Fruit fly (Drosophila melanogaster) whole organism, embryonic: Measurements from ENCODE around the gene Gnmt.

Source experiments
- Asciz ChIP-seq: fragments of 200-800 bp; sonication (Bioruptor generic); optimal IDR thresholded peaks from 2 replicates; lab custom pipeline; 2017; ENCODE audit warnings: missing biosample characterization, mild to moderate bottlenecking, missing genetic modification characterization, missing genetic modification reagents
- Bteb2 ChIP-seq: fragments of 200-800 bp; sonication (Bioruptor generic); optimal IDR thresholded peaks from 2 replicates; lab custom pipeline; 2016; ENCODE audit warnings: missing biosample characterization, missing genetic modification characterization
- C15 ChIP-seq: fragments of 200-800 bp; sonication (Bioruptor generic); IDR thresholded peaks from 3 replicates; pipeline ENCODE4 v1.3.6; 2022; ENCODE audit warnings: missing biosample characterization, missing genetic modification characterization
- CG10366 ChIP-seq: fragments of 200-800 bp; sonication (Bioruptor generic); IDR thresholded peaks from 2 replicates; pipeline ENCODE4 v1.3.6; 2022; ENCODE audit warnings: missing biosample characterization, missing genetic modification characterization
- CG10431 ChIP-seq: fragments of 200-800 bp; sonication (Bioruptor generic); optimal IDR thresholded peaks from 3 replicates; lab custom pipeline; 2018; ENCODE audit warnings: missing biosample characterization, mild to moderate bottlenecking, missing genetic modification characterization
- CG12071 ChIP-seq: fragments of 200-800 bp; sonication (Bioruptor generic); optimal IDR thresholded peaks from 3 replicates; lab custom pipeline; 2018; ENCODE audit warnings: missing biosample characterization, mild to moderate bottlenecking, missing genetic modification characterization
- CG1233 ChIP-seq: fragments of 200-800 bp; sonication (Bioruptor generic); optimal IDR thresholded peaks from 4 replicates; lab custom pipeline; 2018; ENCODE audit warnings: missing biosample characterization, mild to moderate bottlenecking, missing genetic modification characterization
- CG13296 ChIP-seq: fragments of 200-800 bp; sonication (Bioruptor generic); optimal IDR thresholded peaks from 3 replicates; lab custom pipeline; 2018; ENCODE audit warnings: missing biosample characterization, mild to moderate bottlenecking, missing genetic modification characterization
- CG15011 ChIP-seq: fragments of 200-800 bp; sonication (Bioruptor generic); optimal IDR thresholded peaks from 3 replicates; lab custom pipeline; 2018; ENCODE audit warnings: missing biosample characterization, mild to moderate bottlenecking, missing genetic modification characterization
- CG15269 ChIP-seq: fragments of 200-800 bp; sonication (Bioruptor generic); optimal IDR thresholded peaks from 2 replicates; lab custom pipeline; 2018; ENCODE audit warnings: missing biosample characterization, mild to moderate bottlenecking, missing genetic modification characterization, moderate library complexity
- CG16813 ChIP-seq: fragments of 200-800 bp; sonication (Bioruptor generic); IDR thresholded peaks from 3 replicates; pipeline ENCODE4 v1.3.6; 2022; ENCODE audit warnings: missing biosample characterization, missing genetic modification characterization; ENCODE audit not compliant: partially characterized antibody
- CG17385 ChIP-seq: fragments of 200-800 bp; sonication (Bioruptor generic); optimal IDR thresholded peaks from 3 replicates; lab custom pipeline; 2018; ENCODE audit warnings: missing biosample characterization, mild to moderate bottlenecking, missing genetic modification characterization
- CG18262 ChIP-seq: fragments of 200-800 bp; optimal IDR thresholded peaks from 3 replicates; lab custom pipeline; 2019; ENCODE audit warnings: missing biosample characterization, mild to moderate bottlenecking, missing genetic modification characterization, moderate library complexity
- CG18599 ChIP-seq: fragments of 200-800 bp; sonication (Bioruptor generic); optimal IDR thresholded peaks from 3 replicates; lab custom pipeline; 2017; ENCODE audit warnings: missing biosample characterization, missing genetic modification characterization, mild to moderate bottlenecking, moderate library complexity, missing genetic modification reagents
- CG3407 ChIP-seq: fragments of 200-800 bp; sonication (Bioruptor generic); optimal IDR thresholded peaks from 2 replicates; lab custom pipeline; 2018; ENCODE audit warnings: missing biosample characterization, mild to moderate bottlenecking, missing genetic modification characterization
- CG4707 ChIP-seq: fragments of 200-800 bp; sonication (Bioruptor generic); optimal IDR thresholded peaks from 2 replicates; lab custom pipeline; 2018; ENCODE audit warnings: missing biosample characterization, mild to moderate bottlenecking, missing genetic modification characterization, moderate library complexity
- CG6683 ChIP-seq: fragments of 200-800 bp; sonication (Bioruptor generic); optimal IDR thresholded peaks from 2 replicates; lab custom pipeline; 2017; ENCODE audit warnings: missing biosample characterization, mild to moderate bottlenecking, missing genetic modification characterization, missing genetic modification reagents
- CG6813 ChIP-seq: fragments of 200-800 bp; sonication (Bioruptor generic); optimal IDR thresholded peaks from 2 replicates; lab custom pipeline; 2017; ENCODE audit warnings: missing biosample characterization, missing genetic modification characterization, mild to moderate bottlenecking, moderate library complexity, missing genetic modification reagents
- CG7839 ChIP-seq: fragments of 200-800 bp; sonication (Bioruptor generic); optimal IDR thresholded peaks from 3 replicates; lab custom pipeline; 2018; ENCODE audit warnings: missing biosample characterization, mild to moderate bottlenecking, missing genetic modification characterization, moderate library complexity
- CG9609 ChIP-seq: fragments of 200-800 bp; sonication (Bioruptor generic); optimal IDR thresholded peaks from 3 replicates; lab custom pipeline; 2016; ENCODE audit warnings: missing biosample characterization, missing genetic modification characterization
- CTCF ChIP-seq: fragments of 200-800 bp; sonication (Bioruptor generic); optimal IDR thresholded peaks from 2 replicates; lab custom pipeline; 2017; ENCODE audit warnings: missing biosample characterization, mild to moderate bottlenecking, missing genetic modification characterization, moderate library complexity
- Dbx ChIP-seq: fragments of 200-800 bp; sonication (Bioruptor generic); IDR thresholded peaks from 3 replicates; pipeline ENCODE4 v1.3.6; 2022; ENCODE audit warnings: missing biosample characterization, missing genetic modification characterization
- Doc3 ChIP-seq: fragments of 200-800 bp; sonication (Bioruptor generic); IDR thresholded peaks from 3 replicates; pipeline ENCODE4 v1.3.6; 2022; ENCODE audit warnings: missing biosample characterization, missing genetic modification characterization; ENCODE audit not compliant: partially characterized antibody
- GATAe ChIP-seq: fragments of 200-800 bp; sonication (Bioruptor generic); conservative IDR thresholded peaks from 2 replicates; pipeline ENCODE4 v1.3.6; 2022; ENCODE audit warnings: missing biosample characterization, missing genetic modification characterization
- H2.0 ChIP-seq: fragments of 200-800 bp; sonication (Bioruptor generic); IDR thresholded peaks from 2 replicates; pipeline ENCODE4 v1.3.6; 2022; ENCODE audit warnings: missing biosample characterization, missing genetic modification characterization
- Hmr ChIP-seq: fragments of 200-800 bp; sonication (Bioruptor generic); optimal IDR thresholded peaks from 3 replicates; lab custom pipeline; 2017; ENCODE audit warnings: mild to moderate bottlenecking, missing biosample characterization, missing genetic modification reagents, missing genetic modification characterization
- Lim3 ChIP-seq: fragments of 200-800 bp; sonication (Bioruptor generic); IDR thresholded peaks from 2 replicates; pipeline ENCODE4 v1.3.6; 2022; ENCODE audit warnings: missing biosample characterization, missing genetic modification characterization
- MESR4 ChIP-seq: fragments of 200-800 bp; sonication (Bioruptor generic); optimal IDR thresholded peaks from 2 replicates; lab custom pipeline; 2018; ENCODE audit warnings: missing biosample characterization, mild to moderate bottlenecking, missing genetic modification characterization, moderate library complexity
- Mad ChIP-seq: fragments of 200-800 bp; sonication (Bioruptor generic); optimal IDR thresholded peaks from 2 replicates; lab custom pipeline; 2016; ENCODE audit warnings: missing biosample characterization, missing genetic modification characterization
- Rfx ChIP-seq: fragments of 200-800 bp; sonication (Bioruptor generic); IDR thresholded peaks from 2 replicates; pipeline ENCODE4 v1.3.6; 2022; ENCODE audit warnings: missing biosample characterization, missing genetic modification characterization
- TFAM ChIP-seq: fragments of 200-800 bp; sonication (Bioruptor generic); optimal IDR thresholded peaks from 2 replicates; lab custom pipeline; 2017; ENCODE audit warnings: missing biosample characterization, missing genetic modification characterization, inconsistent platforms
- Trl ChIP-seq, 3 experiments: fragments of >200 bp in 2 of 3; fragments of 200-800 bp in 1 of 3; sonication (Bioruptor generic) in 1 of 3; optimal IDR thresholded peaks; 2 replicates in 1 of 3; 3 replicates in 2 of 3; lab custom pipeline; 2016 to 2017; ENCODE audit warnings: missing biosample characterization in 1 of 3, missing genetic modification characterization in 1 of 3
- Xbp1 ChIP-seq: fragments of 200-800 bp; sonication (Bioruptor generic); optimal IDR thresholded peaks from 3 replicates; lab custom pipeline; 2016; ENCODE audit warnings: missing biosample characterization, mild to moderate bottlenecking, missing genetic modification characterization
- Xrp1 ChIP-seq: fragments of 200-800 bp; sonication (Bioruptor generic); IDR thresholded peaks from 2 replicates; pipeline ENCODE4 v1.3.6; 2022; ENCODE audit warnings: missing biosample characterization, missing genetic modification characterization
- ap ChIP-seq: fragments of 200-800 bp; sonication (Bioruptor generic); IDR thresholded peaks from 2 replicates; pipeline ENCODE4 v1.3.6; 2022; ENCODE audit warnings: missing biosample characterization, missing genetic modification characterization
- bbx ChIP-seq: fragments of 200-800 bp; sonication (Bioruptor generic); IDR thresholded peaks from 2 replicates; pipeline ENCODE4 v1.3.6; 2022; ENCODE audit warnings: missing biosample characterization, missing genetic modification characterization; ENCODE audit not compliant: partially characterized antibody
- bsh ChIP-seq, 2 experiments: fragments of 200-800 bp; sonication (Bioruptor generic); optimal IDR thresholded peaks; 2 replicates each; lab custom pipeline; 2017 to 2018; ENCODE audit warnings: mild to moderate bottlenecking in 2 of 2, missing biosample characterization in 2 of 2, missing genetic modification characterization in 2 of 2, moderate library complexity in 1 of 2
- caup ChIP-seq: fragments of 200-800 bp; sonication (Bioruptor generic); optimal IDR thresholded peaks from 3 replicates; lab custom pipeline; 2017; ENCODE audit warnings: missing biosample characterization, mild to moderate bottlenecking, missing genetic modification characterization, moderate library complexity; ENCODE audit not compliant: severe bottlenecking
- croc ChIP-seq: fragments of 200-800 bp; sonication (Bioruptor generic); conservative IDR thresholded peaks from 3 replicates; pipeline ENCODE4 v1.3.6; 2022; ENCODE audit warnings: missing biosample characterization, missing genetic modification characterization
- ewg ChIP-seq: fragments of 200-800 bp; sonication (Bioruptor generic); optimal IDR thresholded peaks from 3 replicates; lab custom pipeline; 2017; ENCODE audit warnings: mild to moderate bottlenecking, missing biosample characterization, missing genetic modification reagents, missing genetic modification characterization
- ftz-f1 ChIP-seq: fragments of 200-800 bp; sonication (Bioruptor generic); optimal IDR thresholded peaks from 2 replicates; lab custom pipeline; 2016; ENCODE audit warnings: missing biosample characterization, missing genetic modification characterization
- gcm ChIP-seq: fragments of 200-800 bp; sonication (Bioruptor generic); optimal IDR thresholded peaks from 2 replicates; lab custom pipeline; 2019; ENCODE audit warnings: missing biosample characterization, mild to moderate bottlenecking, missing genetic modification characterization, moderate library complexity
- gem ChIP-seq: fragments of 200-800 bp; sonication (Bioruptor generic); optimal IDR thresholded peaks from 2 replicates; lab custom pipeline; 2019; ENCODE audit warnings: missing biosample characterization, mild to moderate bottlenecking, missing genetic modification characterization, moderate library complexity
- lilli ChIP-seq: fragments of 200-800 bp; sonication (Bioruptor generic); optimal IDR thresholded peaks from 3 replicates; lab custom pipeline; 2016; ENCODE audit warnings: missing biosample characterization, missing genetic modification characterization
- nau ChIP-seq: fragments of 200-800 bp; sonication (Bioruptor generic); optimal IDR thresholded peaks from 3 replicates; lab custom pipeline; 2017; ENCODE audit warnings: missing biosample characterization, mild to moderate bottlenecking, missing genetic modification characterization, missing genetic modification reagents
- oc ChIP-seq: fragments of 200-800 bp; sonication (Bioruptor generic); optimal IDR thresholded peaks from 2 replicates; lab custom pipeline; 2018; ENCODE audit warnings: missing biosample characterization, mild to moderate bottlenecking, missing genetic modification characterization, moderate library complexity
- pros ChIP-seq: fragments of 200-800 bp; sonication (Bioruptor generic); optimal IDR thresholded peaks from 3 replicates; lab custom pipeline; 2019; ENCODE audit warnings: missing biosample characterization, mild to moderate bottlenecking, missing genetic modification characterization, moderate library complexity
- sima ChIP-seq: fragments of 200-800 bp; sonication (Bioruptor generic); optimal IDR thresholded peaks from 2 replicates; lab custom pipeline; 2016; ENCODE audit warnings: missing biosample characterization, missing genetic modification characterization
- sug ChIP-seq: fragments of 200-800 bp; optimal IDR thresholded peaks from 2 replicates; lab custom pipeline; 2019; ENCODE audit warnings: missing biosample characterization, mild to moderate bottlenecking, missing genetic modification characterization, moderate library complexity
- vfl ChIP-seq: fragments of 200-800 bp; sonication (Bioruptor generic); optimal IDR thresholded peaks from 2 replicates; lab custom pipeline; 2016; ENCODE audit warnings: missing biosample characterization, missing genetic modification characterization

Gene Gnmt

DNA sequence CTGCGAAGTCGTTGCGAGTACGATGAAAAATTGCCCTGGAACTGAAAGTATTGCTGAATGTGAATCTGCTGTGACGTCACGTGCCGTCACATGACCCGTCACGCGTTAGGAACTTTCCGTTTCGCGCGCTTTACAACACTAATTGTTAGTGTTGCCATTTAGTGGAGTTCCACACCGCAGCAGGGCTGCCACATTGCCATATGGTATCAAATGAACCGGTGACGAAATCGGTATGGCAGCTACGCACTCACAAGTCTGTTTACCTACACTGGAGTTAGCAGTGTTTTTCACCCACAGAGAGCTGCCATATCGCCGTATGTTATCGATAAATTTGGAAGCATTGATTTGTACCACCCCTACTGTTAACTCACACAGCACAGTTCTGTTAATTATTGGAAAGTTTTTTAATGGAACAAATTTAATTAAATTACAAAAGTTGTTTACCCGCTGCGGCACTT is 46.7 kb upstream of the Gnmt start, which contains the start of the genes Vha55 and Snx3 (continued):
- TF ChIP-seq Xbp1 (GFP tag; lab: Kevin White, UChicago): peak; percentile 89
- no peak for TF ChIP-seq Asciz (GFP tag; lab: Kevin White, UChicago)
- TF ChIP-seq CG13296 (GFP tag; lab: Kevin White, UChicago): no peak
- TF ChIP-seq MESR4 (GFP tag; lab: Kevin White, UChicago): peak; percentile 91
- TF ChIP-seq Hmr (GFP tag; lab: Kevin White, UChicago): peak; percentile 94
- TF ChIP-seq CG6683 (GFP tag; lab: Kevin White, UChicago): peak; percentile 48
- no peak for TF ChIP-seq pros (GFP tag; lab: Kevin White, UChicago)
- no peak for TF ChIP-seq CG3407 (GFP tag; lab: Kevin White, UChicago)
- no peak for TF ChIP-seq Lim3 (GFP tag; lab: Robert Waterston, UW)
- peak; percentile 5 for TF ChIP-seq CG17385 (GFP tag; lab: Kevin White, UChicago)
- peak in 1 of 2 experiments; percentile 21 for TF ChIP-seq Trl (optimal IDR thresholded peaks at IDR 0.05; lab: Kevin White, UChicago)
- peak; percentile 92 for TF ChIP-seq Trl (GFP tag; optimal IDR thresholded peaks at IDR 0.05; lab: Kevin White, UChicago)
- peak; percentile 83 for TF ChIP-seq CG18599
- TF ChIP-seq CG7839: peak; percentile 36
- TF ChIP-seq TFAM: no peak
- TF ChIP-seq CG18262: peak; percentile 23
- no peak for TF ChIP-seq bbx (GFP tag; lab: Robert Waterston, UW)
- peak; percentile 90 for TF ChIP-seq CG9609 (GFP tag; lab: Kevin White, UChicago)
- TF ChIP-seq ewg (GFP tag; lab: Kevin White, UChicago): peak; percentile 46
- no peak for TF ChIP-seq GATAe
- peak; percentile 21 for TF ChIP-seq CG12071 (GFP tag; lab: Kevin White, UChicago)
- no peak for TF ChIP-seq Rfx (GFP tag; lab: Robert Waterston, UW)
- TF ChIP-seq caup (GFP tag; lab: Kevin White, UChicago): peak; percentile 78
- no peak for TF ChIP-seq H2.0 (GFP tag; lab: Robert Waterston, UW)
- peak; percentile 85 for TF ChIP-seq Bteb2 (GFP tag; lab: Kevin White, UChicago)
- TF ChIP-seq gcm (GFP tag; lab: Kevin White, UChicago): no peak
- peak; percentile 22 for TF ChIP-seq oc (tag; lab: Kevin White, UChicago)
- no peak for TF ChIP-seq ap (GFP tag; lab: Robert Waterston, UW)
- TF ChIP-seq lilli: peak; percentile 83
- no peak for TF ChIP-seq CG6813
- TF ChIP-seq C15 (GFP tag; lab: Robert Waterston, UW): no peak
- peak; percentile 78 for TF ChIP-seq ftz-f1 (GFP tag; lab: Kevin White, UChicago)
- TF ChIP-seq Mad (GFP tag; lab: Kevin White, UChicago): peak; percentile 71
- TF ChIP-seq gem (tag; lab: Kevin White, UChicago): peak; percentile 43
- peak in 1 of 2 experiments; percentile 40 for TF ChIP-seq bsh (GFP tag; optimal IDR thresholded peaks at IDR 0.05; lab: Kevin White, UChicago)
- TF ChIP-seq CG15011 (GFP tag; lab: Kevin White, UChicago): no peak
- no peak for TF ChIP-seq nau (GFP tag; lab: Kevin White, UChicago)
- TF ChIP-seq sima (GFP tag; lab: Kevin White, UChicago): peak; percentile 36
- TF ChIP-seq croc (GFP tag; lab: Robert Waterston, UW): peak; percentile 31; the same call in 2 of the 3 replicates
- TF ChIP-seq vfl (GFP tag; lab: Kevin White, UChicago): peak; percentile 88
- TF ChIP-seq Xrp1 (GFP tag; lab: Robert Waterston, UW): no peak
- TF ChIP-seq CG10431: no peak
- peak; percentile 32 for TF ChIP-seq CG1233 (GFP tag; lab: Kevin White, UChicago)
- peak; percentile 82 for TF ChIP-seq sug (tag; lab: Kevin White, UChicago)
- TF ChIP-seq CG16813 (GFP tag; lab: Robert Waterston, UW): no peak
- no peak for TF ChIP-seq Dbx (GFP tag; lab: Robert Waterston, UW)
- TF ChIP-seq CTCF: peak; percentile 65
- no peak for TF ChIP-seq CG4707 (GFP tag; lab: Kevin White, UChicago)
- no peak for TF ChIP-seq CG15269
- TF ChIP-seq CG10366 (GFP tag; lab: Robert Waterston, UW): no peak
- TF ChIP-seq Doc3 (GFP tag; lab: Robert Waterston, UW): no peak
